Fruit fly (Drosophila melanogaster): ENCODE results near the gene Mst36Fa.

Mst36Fa gene

dm6 chr2L:18694724-18695105 lies 17.9 kb upstream of the Mst36Fa start (continued):
- TF ChIP-seq bbx (GFP tag; IDR thresholded peaks at IDR 0.05; ENCODE audit: partially characterized antibody) (no peak), BEAF-32 (GFP tag; optimal IDR thresholded peaks at IDR 0.05) (no peak), CG18764 (GFP tag; optimal IDR thresholded peaks at IDR 0.05) (no peak), sr (GFP tag; IDR thresholded peaks at IDR 0.05) (no peak), CG9609 (GFP tag; optimal IDR thresholded peaks at IDR 0.05) (peak; percentile 6), CG10147 (GFP tag; optimal IDR thresholded peaks at IDR 0.05) (no peak), fu2 (GFP tag; optimal IDR thresholded peaks at IDR 0.05) (no peak), CG3838 (GFP tag; optimal IDR thresholded peaks at IDR 0.05) (no peak), vvl (GFP tag; IDR thresholded peaks at IDR 0.05) (peak; percentile 33; the same call in 1 of the 2 replicates), odd (GFP tag; optimal IDR thresholded peaks at IDR 0.05) (no peak), lab (GFP tag; optimal IDR thresholded peaks at IDR 0.05) (peak; percentile 19), Drgx (GFP tag; IDR thresholded peaks at IDR 0.05) (peak; percentile 18; the same call in 1 of the 2 replicates), aop (GFP tag; IDR thresholded peaks at IDR 0.05) (no peak), Side (GFP tag; optimal IDR thresholded peaks at IDR 0.05) (no peak), Bgb (GFP tag; IDR thresholded peaks at IDR 0.05; ENCODE audit: partially characterized antibody) (no peak), Lim3 (GFP tag; IDR thresholded peaks at IDR 0.05) (no peak), CG14050 (GFP tag; IDR thresholded peaks at IDR 0.05) (no peak), CG10654 (GFP tag; optimal IDR thresholded peaks at IDR 0.05) (no peak), CG14667 (GFP tag; IDR thresholded peaks at IDR 0.05) (0 out of 2 replicates have a peak, but pooled peaks have one; percentile 16), al (GFP tag; IDR thresholded peaks at IDR 0.05) (0 out of 2 replicates have a peak, but pooled peaks have one; percentile 26), CG2120 (GFP tag; optimal IDR thresholded peaks at IDR 0.05) (no peak), Atf6 (GFP tag; IDR thresholded peaks at IDR 0.05) (peak; percentile 56), Oli (tag; optimal IDR thresholded peaks at IDR 0.05) (peak; percentile 31), CG4854 (GFP tag; optimal IDR thresholded peaks at IDR 0.05) (no peak), eyg (GFP tag; optimal IDR thresholded peaks at IDR 0.05) (no peak), Mes4 (GFP tag; optimal IDR thresholded peaks at IDR 0.05) (no peak), CG18599 (GFP tag; optimal IDR thresholded peaks at IDR 0.05) (no peak), lmd (GFP tag; IDR thresholded peaks at IDR 0.05) (0 out of 2 replicates have a peak, but pooled peaks have one; percentile 36), CG16779 (GFP tag; IDR thresholded peaks at IDR 0.05) (no peak), tgo (GFP tag; IDR thresholded peaks at IDR 0.05) (peak; percentile 53; the same call in 2 of the 3 replicates), CG2712 (tag; optimal IDR thresholded peaks at IDR 0.05) (peak; percentile 29), Xrp1 (GFP tag; IDR thresholded peaks at IDR 0.05) (peak; percentile 55), jumu (GFP tag; optimal IDR thresholded peaks at IDR 0.05) (no peak), gem (tag; optimal IDR thresholded peaks at IDR 0.05) (peak; percentile 76), CG10543 (GFP tag; optimal IDR thresholded peaks at IDR 0.05) (no peak), Optix (GFP tag; IDR thresholded peaks at IDR 0.05) (no peak), cas (GFP tag; IDR thresholded peaks at IDR 0.05) (no peak), Fer2 (tag; optimal IDR thresholded peaks at IDR 0.05) (no peak), dpn (GFP tag; optimal IDR thresholded peaks at IDR 0.05) (peak in 1 of 2 experiments; percentile 31), Mrtf (GFP tag; IDR thresholded peaks at IDR 0.05) (no peak), bsh (GFP tag; optimal IDR thresholded peaks at IDR 0.05) (peak in 1 of 2 experiments; percentile 68), row (GFP tag; IDR thresholded peaks at IDR 0.05) (peak; percentile 55), Dip3 (GFP tag; optimal IDR thresholded peaks at IDR 0.05) (no peak), CG9437 (GFP tag; optimal IDR thresholded peaks at IDR 0.05) (no peak), Gug (GFP tag; IDR thresholded peaks at IDR 0.05) (no peak), CG8359 (GFP tag; optimal IDR thresholded peaks at IDR 0.05; ENCODE audit: borderline replicate concordance) (no peak), CG17359 (tag; optimal IDR thresholded peaks at IDR 0.05) (peak; percentile 10), sens-2 (GFP tag; IDR thresholded peaks at IDR 0.05) (peak; percentile 20; the same call in 1 of the 2 replicates), mld (GFP tag; IDR thresholded peaks at IDR 0.05; ENCODE audit: partially characterized antibody) (no peak), CG11085 (GFP tag; IDR thresholded peaks at IDR 0.05) (no peak), CG18619 (GFP tag; optimal IDR thresholded peaks at IDR 0.05) (no peak), br (optimal IDR thresholded peaks at IDR 0.05) (no peak)

Data from whole organism, embryonic.